Worm (Caenorhabditis elegans) whole organism, young adult: ENCODE data around the gene F02D8.4.
"Not testable (repeated sequence)": the region's sequence is repeated elsewhere in the genome, so short reads cannot be mapped to it uniquely, and the experiment has no call there.

Experiments used
- F23B12.7 ChIP-seq: sonication (generic microtip); optimal IDR thresholded peaks from 2 replicates; lab custom pipeline; 2017; ENCODE audit warnings: missing genetic modification characterization, mild to moderate bottlenecking, missing compliant biosample characterization, antibody characterized with exemption, moderate library complexity; ENCODE audit not compliant: insufficient read depth
- lsy-27 ChIP-seq: sonication (generic microtip); optimal IDR thresholded peaks from 2 replicates; lab custom pipeline; 2017; ENCODE audit warnings: missing genetic modification characterization, mild to moderate bottlenecking, missing compliant biosample characterization, antibody characterized with exemption, missing genotype, borderline replicate concordance; ENCODE audit not compliant: insufficient read depth
- madf-8 ChIP-seq: fragments of 200-800 bp; sonication (Bioruptor generic); conservative IDR thresholded peaks from 2 replicates; pipeline ENCODE4 v1.3.6; 2022; ENCODE audit warnings: missing genetic modification reagents, missing genetic modification characterization, missing compliant biosample characterization
- mcd-1 ChIP-seq: fragments of 200-800 bp; sonication (Bioruptor generic); IDR thresholded peaks from 2 replicates; pipeline ENCODE4 v1.3.6; 2022; ENCODE audit warnings: missing genetic modification reagents, missing genetic modification characterization, missing compliant biosample characterization
- nhr-120 ChIP-seq: fragments of 200-800 bp; sonication (Bioruptor generic); IDR thresholded peaks from 2 replicates; pipeline ENCODE4 v1.3.6; 2022; ENCODE audit warnings: missing genetic modification characterization, missing compliant biosample characterization
- pbrm-1 ChIP-seq: fragments of 200-800 bp; sonication (Bioruptor generic); IDR thresholded peaks from 2 replicates; pipeline ENCODE4 v1.3.6; 2022; ENCODE audit warnings: missing genetic modification reagents, missing genetic modification characterization, missing compliant biosample characterization
- snpc-3.4 ChIP-seq: sonication (generic microtip); optimal IDR thresholded peaks from 2 replicates; lab custom pipeline; 2017; ENCODE audit warnings: missing genetic modification characterization, mild to moderate bottlenecking, missing compliant biosample characterization, antibody characterized with exemption, moderate library complexity, missing genotype, missing genetic modification reagents
- snpc-4 ChIP-seq, 5 experiments: fragments of 150-350 bp in 1 of 5; sonication (generic microtip) in 4 of 5; optimal IDR thresholded peaks; 2 replicates each; lab custom pipeline; 2014 to 2018; ENCODE audit warnings: missing genetic modification characterization in 5 of 5, missing biosample characterization in 3 of 5, antibody characterized with exemption in 2 of 5, mild to moderate bottlenecking in 2 of 5, missing compliant biosample characterization in 2 of 5, missing genotype in 2 of 5, moderate library complexity in 2 of 5, missing genetic modification reagents in 1 of 5
- tbp1 ChIP-seq: fragments of 200-800 bp; sonication (Bioruptor generic); optimal IDR thresholded peaks from 2 replicates; lab custom pipeline; 2018; ENCODE audit warnings: mild to moderate bottlenecking, missing genetic modification characterization, missing compliant biosample characterization
- xnd-1 ChIP-seq: sonication (generic microtip); optimal IDR thresholded peaks from 2 replicates; lab custom pipeline; 2016; ENCODE audit warnings: missing genotype, missing genetic modification reagents, missing genetic modification characterization, missing compliant biosample characterization
- ztf-28 ChIP-seq: fragments of 200-800 bp; sonication (Bioruptor generic); IDR thresholded peaks from 2 replicates; pipeline ENCODE4 v1.3.6; 2022; ENCODE audit warnings: missing genetic modification reagents, missing genetic modification characterization, missing compliant biosample characterization

The F02D8.4 gene

ce11 chrV:15028896-15029519, 44.3 kb downstream of the F02D8.4 start, which contains the start of gene F14H8.8 (continued):
- TF ChIP-seq madf-8 (GFP tag; lab: Robert Waterston, UW) (peak; percentile 29; the same call in 1 of the 2 replicates), snpc-4 (GFP tag; optimal IDR thresholded peaks at IDR 0.05; lab: Kevin White, UChicago) (peak; percentile 96), snpc-4 (tag; optimal IDR thresholded peaks at IDR 0.05; lab: Kevin White, UChicago) (peak; percentile 87 to 98 (median 96)), pbrm-1 (GFP tag; lab: Robert Waterston, UW) (peak; percentile 86), tbp1 (GFP tag; lab: Kevin White, UChicago) (peak; percentile 77), snpc-3.4 (tag; lab: Kevin White, UChicago) (peak; percentile 96)

ce11 chrV:15031373-15031772, 46.7 kb downstream of the F02D8.4 start, which contains the start of gene cng-1:
Gene cng-1, minus strand, starts transcription at chrV:15031473.
- TF ChIP-seq mcd-1, ztf-28, nhr-120 (GFP tag; lab: Robert Waterston, UW): not testable (repeated sequence)

- TF ChIP-seq F23B12.7; lsy-27 (tag; lab: Kevin White, UChicago); xnd-1 (tag; lab: Kevin White, UChicago): not testable (repeated sequence)
Observed at ce11 chrV:15036769-15037168, 52.1 kb downstream of the F02D8.4 start, which contains the start of gene melo-3. Gene melo-3, minus strand, starts transcription at chrV:15036869.
